Fruit fly (Drosophila melanogaster) whole organism, prepupa: ENCODE results near the gene RanGAP.

Experiments
- CG34406 ChIP-seq: fragments of 200-800 bp; sonication (Bioruptor generic); optimal IDR thresholded peaks from 3 replicates; lab custom pipeline; 2016; ENCODE audit warnings: missing biosample characterization, missing genetic modification characterization
- CG4318 ChIP-seq: fragments of 200-800 bp; sonication (Bioruptor generic); optimal IDR thresholded peaks from 3 replicates; lab custom pipeline; 2017; ENCODE audit warnings: missing biosample characterization, mild to moderate bottlenecking, missing genetic modification characterization
- CG6808 ChIP-seq: fragments of 200-800 bp; sonication (Bioruptor generic); optimal IDR thresholded peaks from 3 replicates; lab custom pipeline; 2017; ENCODE audit warnings: missing biosample characterization, missing genetic modification characterization, mild to moderate bottlenecking, moderate library complexity, missing genetic modification reagents
- CG7368 ChIP-seq: fragments of 200-800 bp; sonication (Bioruptor generic); optimal IDR thresholded peaks from 3 replicates; lab custom pipeline; 2016; ENCODE audit warnings: missing biosample characterization, missing genetic modification characterization
- dsx ChIP-seq: fragments of 200-800 bp; optimal IDR thresholded peaks from 3 replicates; lab custom pipeline; 2019; ENCODE audit warnings: missing biosample characterization, mild to moderate bottlenecking, missing genetic modification characterization, moderate library complexity; ENCODE audit not compliant: poor library complexity, severe bottlenecking
- fd59A ChIP-seq: fragments of 200-800 bp; sonication (Bioruptor generic); optimal IDR thresholded peaks from 2 replicates; lab custom pipeline; 2017; ENCODE audit warnings: missing biosample characterization, mild to moderate bottlenecking, missing genetic modification characterization, missing genetic modification reagents

DNA sequence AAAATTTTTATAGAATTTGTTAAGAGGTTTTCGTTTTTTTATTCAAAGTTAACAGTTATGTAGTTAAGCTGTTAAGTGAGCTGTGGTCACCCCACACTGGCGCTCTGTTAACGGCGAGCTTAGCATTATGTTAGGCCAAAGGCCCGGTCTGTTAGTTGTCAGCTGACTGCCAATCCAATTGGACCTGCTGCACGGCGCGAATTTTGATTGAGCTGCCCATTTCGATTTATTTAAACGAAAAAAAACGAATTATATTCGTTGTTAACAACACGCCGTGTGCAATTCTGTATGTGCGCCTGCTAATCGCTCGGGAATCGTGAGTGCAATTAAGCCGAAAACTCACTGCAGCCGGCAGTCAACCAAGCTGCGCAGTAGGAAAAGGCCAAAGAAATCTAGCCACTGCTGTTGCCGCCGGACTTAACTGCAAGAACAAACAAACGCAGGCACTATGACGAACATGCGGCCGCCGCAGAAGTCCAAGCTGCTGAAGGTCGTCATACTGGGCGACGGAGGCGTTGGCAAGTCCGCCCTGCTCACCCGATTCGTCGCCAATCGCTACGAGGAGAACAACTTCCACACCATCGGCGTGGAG, 9.2 kb upstream of the RanGAP start, which contains the start of gene Rab9:
- no peak for TF ChIP-seq dsx (GFP tag; lab: Kevin White, UChicago)
- no peak for TF ChIP-seq CG4318 (GFP tag; lab: Kevin White, UChicago)
- TF ChIP-seq CG7368 (GFP tag; lab: Kevin White, UChicago) = no peak
- TF ChIP-seq fd59A (GFP tag; lab: Kevin White, UChicago) = no peak
- no peak for TF ChIP-seq CG6808 (GFP tag; lab: Kevin White, UChicago)
- TF ChIP-seq CG34406 (GFP tag; lab: Kevin White, UChicago) = no peak
